Fruit fly (Drosophila melanogaster) whole organism, embryonic: ENCODE results near the gene CG33552.
A peak's percentile ranks its signal among the peaks of the same experiment; 100 is the strongest.

Experiments
- ATbp ChIP-seq: fragments of 200-800 bp; sonication (Bioruptor generic); optimal IDR thresholded peaks from 2 replicates; lab custom pipeline; 2017; ENCODE audit warnings: missing biosample characterization, mild to moderate bottlenecking, missing genetic modification characterization, missing genetic modification reagents
- Adf1 ChIP-seq: fragments of 200-800 bp; sonication (Bioruptor generic); IDR thresholded peaks from 2 replicates; pipeline ENCODE4 v1.3.6; 2022; ENCODE audit warnings: missing biosample characterization, missing genetic modification characterization
- CG10274 ChIP-seq: fragments of 200-800 bp; sonication (Bioruptor generic); optimal IDR thresholded peaks from 3 replicates; lab custom pipeline; 2017; ENCODE audit warnings: missing biosample characterization, mild to moderate bottlenecking, missing genetic modification characterization
- CG10321 ChIP-seq: fragments of 200-800 bp; sonication (Bioruptor generic); IDR thresholded peaks from 2 replicates; pipeline ENCODE4 v1.3.6; 2022; ENCODE audit warnings: missing biosample characterization, missing genetic modification characterization
- CG11504 ChIP-seq: fragments of 200-800 bp; sonication (Bioruptor generic); optimal IDR thresholded peaks from 3 replicates; lab custom pipeline; 2019; ENCODE audit warnings: missing biosample characterization, mild to moderate bottlenecking, missing genetic modification characterization, moderate library complexity
- CG11723 ChIP-seq: fragments of 200-800 bp; sonication (Bioruptor generic); optimal IDR thresholded peaks from 2 replicates; lab custom pipeline; 2017; ENCODE audit warnings: missing biosample characterization, mild to moderate bottlenecking, missing genetic modification characterization
- CG12104 ChIP-seq: fragments of 200-800 bp; sonication (Bioruptor generic); optimal IDR thresholded peaks from 3 replicates; lab custom pipeline; 2016; ENCODE audit warnings: missing biosample characterization, missing genetic modification characterization
- CG12391 ChIP-seq: fragments of 200-800 bp; sonication (Bioruptor generic); optimal IDR thresholded peaks from 3 replicates; lab custom pipeline; 2018; ENCODE audit warnings: missing biosample characterization, mild to moderate bottlenecking, missing genetic modification characterization, moderate library complexity
- CG12769 ChIP-seq: fragments of 200-800 bp; sonication (Bioruptor generic); optimal IDR thresholded peaks from 2 replicates; lab custom pipeline; 2019; ENCODE audit warnings: missing biosample characterization, mild to moderate bottlenecking, missing genetic modification characterization, moderate library complexity
- CG13424 ChIP-seq: fragments of 200-800 bp; sonication (Bioruptor generic); optimal IDR thresholded peaks from 2 replicates; lab custom pipeline; 2019; ENCODE audit warnings: missing biosample characterization, mild to moderate bottlenecking, missing genetic modification characterization, moderate library complexity
- CG13775 ChIP-seq: fragments of 200-800 bp; sonication (Bioruptor generic); optimal IDR thresholded peaks from 3 replicates; lab custom pipeline; 2017; ENCODE audit warnings: missing biosample characterization, mild to moderate bottlenecking, missing genetic modification characterization
- CG1603 ChIP-seq: fragments of 200-800 bp; sonication (Bioruptor generic); optimal IDR thresholded peaks from 2 replicates; lab custom pipeline; 2019; ENCODE audit warnings: missing biosample characterization, mild to moderate bottlenecking, missing genetic modification characterization, moderate library complexity
- CG17359 ChIP-seq: fragments of 200-800 bp; sonication (Bioruptor generic); optimal IDR thresholded peaks from 3 replicates; lab custom pipeline; 2018; ENCODE audit warnings: missing biosample characterization, mild to moderate bottlenecking, missing genetic modification characterization, moderate library complexity
- CG2120 ChIP-seq: fragments of 200-800 bp; sonication (Bioruptor generic); optimal IDR thresholded peaks from 3 replicates; lab custom pipeline; 2016; ENCODE audit warnings: missing biosample characterization, missing genetic modification characterization
- CG2129 ChIP-seq: fragments of 200-800 bp; sonication (Bioruptor generic); IDR thresholded peaks from 2 replicates; pipeline ENCODE4 v1.3.6; 2022; ENCODE audit warnings: missing biosample characterization, missing genetic modification characterization; ENCODE audit not compliant: partially characterized antibody
- CG3281 ChIP-seq: fragments of 200-800 bp; sonication (Bioruptor generic); optimal IDR thresholded peaks from 3 replicates; lab custom pipeline; 2017; ENCODE audit warnings: missing biosample characterization, mild to moderate bottlenecking, missing genetic modification characterization
- CG4854 ChIP-seq: fragments of 200-800 bp; sonication (Bioruptor generic); optimal IDR thresholded peaks from 2 replicates; lab custom pipeline; 2016; ENCODE audit warnings: missing biosample characterization, missing genetic modification characterization, inconsistent platforms
- CG6689 ChIP-seq: fragments of 200-800 bp; sonication (Bioruptor generic); IDR thresholded peaks from 2 replicates; pipeline ENCODE4 v1.3.6; 2022; ENCODE audit warnings: missing biosample characterization, missing genetic modification characterization
- CG7839 ChIP-seq: fragments of 200-800 bp; sonication (Bioruptor generic); optimal IDR thresholded peaks from 3 replicates; lab custom pipeline; 2018; ENCODE audit warnings: missing biosample characterization, mild to moderate bottlenecking, missing genetic modification characterization, moderate library complexity
- CG9609 ChIP-seq: fragments of 200-800 bp; sonication (Bioruptor generic); optimal IDR thresholded peaks from 3 replicates; lab custom pipeline; 2016; ENCODE audit warnings: missing biosample characterization, missing genetic modification characterization
- Dbx ChIP-seq: fragments of 200-800 bp; sonication (Bioruptor generic); IDR thresholded peaks from 3 replicates; pipeline ENCODE4 v1.3.6; 2022; ENCODE audit warnings: missing biosample characterization, missing genetic modification characterization
- HLH3B ChIP-seq: fragments of 200-800 bp; sonication (Bioruptor generic); IDR thresholded peaks from 2 replicates; pipeline ENCODE4 v1.3.6; 2022; ENCODE audit warnings: missing biosample characterization, missing genetic modification characterization
- Hmr ChIP-seq: fragments of 200-800 bp; sonication (Bioruptor generic); optimal IDR thresholded peaks from 3 replicates; lab custom pipeline; 2017; ENCODE audit warnings: mild to moderate bottlenecking, missing biosample characterization, missing genetic modification reagents, missing genetic modification characterization
- Hr3 ChIP-seq: fragments of 200-800 bp; sonication (Bioruptor generic); optimal IDR thresholded peaks from 3 replicates; lab custom pipeline; 2016; ENCODE audit warnings: missing biosample characterization, missing genetic modification characterization
- Mad ChIP-seq: fragments of 200-800 bp; sonication (Bioruptor generic); optimal IDR thresholded peaks from 2 replicates; lab custom pipeline; 2016; ENCODE audit warnings: missing biosample characterization, missing genetic modification characterization
- Nf-YC ChIP-seq: fragments of 200-800 bp; optimal IDR thresholded peaks from 3 replicates; lab custom pipeline; 2019; ENCODE audit warnings: missing biosample characterization, mild to moderate bottlenecking, missing genetic modification characterization, moderate library complexity
- Oli ChIP-seq: fragments of 200-800 bp; sonication (Bioruptor generic); optimal IDR thresholded peaks from 2 replicates; lab custom pipeline; 2018; ENCODE audit warnings: missing biosample characterization, mild to moderate bottlenecking, missing genetic modification characterization, moderate library complexity
- Tbp ChIP-seq: fragments of >200 bp; optimal IDR thresholded peaks from 2 replicates; lab custom pipeline; 2018; ENCODE audit warnings: missing biosample characterization, missing genetic modification characterization
- Vsx1 ChIP-seq: fragments of 200-800 bp; sonication (Bioruptor generic); optimal IDR thresholded peaks from 2 replicates; lab custom pipeline; 2017; ENCODE audit warnings: missing biosample characterization, mild to moderate bottlenecking, missing genetic modification characterization, missing genetic modification reagents
- bcd ChIP-seq: fragments of 200-800 bp; sonication (Bioruptor generic); optimal IDR thresholded peaks from 2 replicates; lab custom pipeline; 2017; ENCODE audit warnings: missing biosample characterization, mild to moderate bottlenecking, missing genetic modification characterization
- caup ChIP-seq: fragments of 200-800 bp; sonication (Bioruptor generic); optimal IDR thresholded peaks from 3 replicates; lab custom pipeline; 2017; ENCODE audit warnings: missing biosample characterization, mild to moderate bottlenecking, missing genetic modification characterization, moderate library complexity; ENCODE audit not compliant: severe bottlenecking
- chif ChIP-seq, 2 experiments: fragments of 200-800 bp; sonication (Bioruptor generic); optimal IDR thresholded peaks; 3 replicates each; lab custom pipeline; 2016; ENCODE audit warnings: missing biosample characterization in 2 of 2, missing genetic modification characterization in 2 of 2
- dan ChIP-seq: fragments of 200-800 bp; sonication (Bioruptor generic); IDR thresholded peaks from 2 replicates; pipeline ENCODE4 v1.3.6; 2022; ENCODE audit warnings: missing biosample characterization, missing genetic modification characterization
- dmrt11E ChIP-seq: fragments of 200-800 bp; sonication (Bioruptor generic); optimal IDR thresholded peaks from 3 replicates; lab custom pipeline; 2018; ENCODE audit warnings: missing biosample characterization, mild to moderate bottlenecking, missing genetic modification characterization, moderate library complexity
- dpn ChIP-seq, 2 experiments: fragments of 200-800 bp; sonication (Bioruptor generic); optimal IDR thresholded peaks; 3 replicates each; lab custom pipeline; 2016; ENCODE audit warnings: missing biosample characterization in 2 of 2, missing genetic modification characterization in 2 of 2
- emc ChIP-seq: fragments of 200-800 bp; sonication (Bioruptor generic); optimal IDR thresholded peaks from 2 replicates; lab custom pipeline; 2016; ENCODE audit warnings: missing biosample characterization, missing genetic modification characterization
- esg ChIP-seq: fragments of 200-800 bp; sonication (Bioruptor generic); conservative IDR thresholded peaks from 2 replicates; pipeline ENCODE4 v1.3.6; 2022; ENCODE audit warnings: missing biosample characterization, missing genetic modification characterization
- eve ChIP-seq, 2 experiments: fragments of >200 bp; optimal IDR thresholded peaks; 2 replicates each; lab custom pipeline; 2017; ENCODE audit warnings: missing biosample characterization in 2 of 2, missing genetic modification characterization in 2 of 2
- ftz-f1 ChIP-seq: fragments of 200-800 bp; sonication (Bioruptor generic); optimal IDR thresholded peaks from 2 replicates; lab custom pipeline; 2016; ENCODE audit warnings: missing biosample characterization, missing genetic modification characterization
- grau ChIP-seq: fragments of 200-800 bp; optimal IDR thresholded peaks from 3 replicates; lab custom pipeline; 2019; ENCODE audit warnings: missing biosample characterization, mild to moderate bottlenecking, missing genetic modification characterization, moderate library complexity
- hkb ChIP-seq, 2 experiments: fragments of 200-800 bp in 1 of 2; fragments of >200 bp in 1 of 2; sonication (Bioruptor generic) in 1 of 2; IDR thresholded peaks in 1 of 2; optimal IDR thresholded peaks in 1 of 2; 2 replicates each; pipeline versions ENCODE4 v1.3.6 to Lab custom; 2017 to 2022; ENCODE audit warnings: missing biosample characterization in 1 of 2, missing genetic modification characterization in 1 of 2
- kay ChIP-seq: fragments of 200-800 bp; sonication (Bioruptor generic); optimal IDR thresholded peaks from 2 replicates; lab custom pipeline; 2016; ENCODE audit warnings: missing biosample characterization, missing genetic modification characterization
- lilli ChIP-seq: fragments of 200-800 bp; sonication (Bioruptor generic); optimal IDR thresholded peaks from 3 replicates; lab custom pipeline; 2016; ENCODE audit warnings: missing biosample characterization, missing genetic modification characterization
- nerfin-1 ChIP-seq: fragments of 200-800 bp; sonication (Bioruptor generic); optimal IDR thresholded peaks from 3 replicates; lab custom pipeline; 2019; ENCODE audit warnings: missing biosample characterization, mild to moderate bottlenecking, missing genetic modification characterization, moderate library complexity
- odd ChIP-seq: fragments of 200-800 bp; sonication (Bioruptor generic); optimal IDR thresholded peaks from 2 replicates; lab custom pipeline; 2017; ENCODE audit warnings: missing biosample characterization, mild to moderate bottlenecking, missing genetic modification characterization
- pho ChIP-seq: fragments of 200-800 bp; sonication (Bioruptor generic); optimal IDR thresholded peaks from 2 replicates; lab custom pipeline; 2016; ENCODE audit warnings: missing biosample characterization, missing genetic modification characterization
- seq ChIP-seq: fragments of 200-800 bp; sonication (Bioruptor generic); IDR thresholded peaks from 2 replicates; pipeline ENCODE4 v1.3.6; 2022; ENCODE audit warnings: missing biosample characterization, missing genetic modification characterization
- sob ChIP-seq: fragments of 200-800 bp; sonication (Bioruptor generic); IDR thresholded peaks from 2 replicates; pipeline ENCODE4 v1.3.6; 2022; ENCODE audit warnings: missing biosample characterization, missing genetic modification characterization
- sug ChIP-seq: fragments of 200-800 bp; optimal IDR thresholded peaks from 2 replicates; lab custom pipeline; 2019; ENCODE audit warnings: missing biosample characterization, mild to moderate bottlenecking, missing genetic modification characterization, moderate library complexity
- wor ChIP-seq: fragments of 200-800 bp; sonication (Bioruptor generic); IDR thresholded peaks from 2 replicates; pipeline ENCODE4 v1.3.6; 2022; ENCODE audit warnings: missing biosample characterization, missing genetic modification characterization

Gene CG33552

dm6 chr2L:16647773-16648172 lies 34.5 kb upstream of the CG33552 start (continued):
- TF ChIP-seq CG13775 (GFP tag; lab: Kevin White, UChicago) (peak; percentile 33), sug (tag; lab: Kevin White, UChicago) (peak; percentile 25), dmrt11E (peak; percentile 7), bcd (GFP tag; lab: Kevin White, UChicago) (peak; percentile 21), pho (GFP tag; lab: Kevin White, UChicago) (peak; percentile 24), caup (peak; percentile 65), eve (GFP tag; optimal IDR thresholded peaks at IDR 0.05; lab: Kevin White, UChicago) (peak in 1 of 2 experiments; percentile 70), nerfin-1 (peak; percentile 3), CG11723 (GFP tag; lab: Kevin White, UChicago) (peak; percentile 8), HLH3B (0 out of 2 replicates have a peak, but pooled peaks have one; percentile 28), grau (tag; lab: Kevin White, UChicago) (peak; percentile 66), Vsx1 (GFP tag; lab: Kevin White, UChicago) (no peak), CG7839 (tag; lab: Kevin White, UChicago) (peak; percentile 67), Dbx (peak; percentile 60), sob (GFP tag; lab: Robert Waterston, UW) (peak; percentile 63), CG10321 (no peak), CG2129 (GFP tag; lab: Robert Waterston, UW) (no peak), kay (GFP tag; lab: Kevin White, UChicago) (peak; percentile 9), CG9609 (GFP tag; lab: Kevin White, UChicago) (no peak), CG12104 (GFP tag; lab: Kevin White, UChicago) (peak; percentile 28), CG17359 (tag; lab: Kevin White, UChicago) (peak; percentile 59), ATbp (GFP tag; lab: Kevin White, UChicago) (peak; percentile 38), chif (GFP tag; optimal IDR thresholded peaks at IDR 0.05; lab: Kevin White, UChicago) (peak in 1 of 2 experiments; percentile 21), CG1603 (tag; lab: Kevin White, UChicago) (peak; percentile 21), Hr3 (GFP tag; lab: Kevin White, UChicago) (peak; percentile 34), Mad (no peak), CG3281 (GFP tag; lab: Kevin White, UChicago) (peak; percentile 66), ftz-f1 (GFP tag; lab: Kevin White, UChicago) (no peak), CG4854 (GFP tag; lab: Kevin White, UChicago) (peak; percentile 7), seq (peak; percentile 33; the same call in 1 of the 2 replicates), CG6689 (GFP tag; lab: Robert Waterston, UW) (peak; percentile 58; the same call in 1 of the 2 replicates), Adf1 (GFP tag; lab: Robert Waterston, UW) (0 out of 2 replicates have a peak, but pooled peaks have one; percentile 11), CG11504 (tag; lab: Kevin White, UChicago) (peak; percentile 71), Oli (peak; percentile 51), CG12769 (peak; percentile 14), CG13424 (tag; lab: Kevin White, UChicago) (peak; percentile 58), dan (no peak), CG10274 (GFP tag; lab: Kevin White, UChicago) (no peak), CG2120 (GFP tag; lab: Kevin White, UChicago) (peak; percentile 68), hkb (optimal IDR thresholded peaks at IDR 0.05; lab: Kevin White, UChicago) (no peak), hkb (GFP tag; IDR thresholded peaks at IDR 0.05; lab: Robert Waterston, UW) (peak; percentile 68), Tbp (GFP tag; lab: Kevin White, UChicago) (no peak), dpn (GFP tag; optimal IDR thresholded peaks at IDR 0.05; lab: Kevin White, UChicago) (peak in 1 of 2 experiments; percentile 24), CG12391 (peak; percentile 61), emc (GFP tag; lab: Kevin White, UChicago) (no peak), Nf-YC (peak; percentile 36), wor (GFP tag; lab: Robert Waterston, UW) (0 out of 2 replicates have a peak, but pooled peaks have one; percentile 14), lilli (GFP tag; lab: Kevin White, UChicago) (peak; percentile 50), esg (GFP tag; lab: Robert Waterston, UW) (peak; percentile 23; the same call in 1 of the 2 replicates), Hmr (GFP tag; lab: Kevin White, UChicago) (peak; percentile 75), odd (GFP tag; lab: Kevin White, UChicago) (peak; percentile 16)
